Worm (Caenorhabditis elegans) whole organism, midembryonic: ENCODE measurements around the gene Y60C6A.3.

Source experiments
- T22C8.4 ChIP-seq: fragments of 200-800 bp; sonication (Bioruptor generic); IDR thresholded peaks from 2 replicates; pipeline ENCODE4 v1.3.6; 2022; ENCODE audit warnings: missing genetic modification characterization, missing compliant biosample characterization
- ztf-23 ChIP-seq: fragments of 200-800 bp; sonication (Bioruptor generic); IDR thresholded peaks from 2 replicates; pipeline ENCODE4 v1.3.6; 2022; ENCODE audit warnings: missing genetic modification reagents, missing genetic modification characterization, missing compliant biosample characterization

DNA sequence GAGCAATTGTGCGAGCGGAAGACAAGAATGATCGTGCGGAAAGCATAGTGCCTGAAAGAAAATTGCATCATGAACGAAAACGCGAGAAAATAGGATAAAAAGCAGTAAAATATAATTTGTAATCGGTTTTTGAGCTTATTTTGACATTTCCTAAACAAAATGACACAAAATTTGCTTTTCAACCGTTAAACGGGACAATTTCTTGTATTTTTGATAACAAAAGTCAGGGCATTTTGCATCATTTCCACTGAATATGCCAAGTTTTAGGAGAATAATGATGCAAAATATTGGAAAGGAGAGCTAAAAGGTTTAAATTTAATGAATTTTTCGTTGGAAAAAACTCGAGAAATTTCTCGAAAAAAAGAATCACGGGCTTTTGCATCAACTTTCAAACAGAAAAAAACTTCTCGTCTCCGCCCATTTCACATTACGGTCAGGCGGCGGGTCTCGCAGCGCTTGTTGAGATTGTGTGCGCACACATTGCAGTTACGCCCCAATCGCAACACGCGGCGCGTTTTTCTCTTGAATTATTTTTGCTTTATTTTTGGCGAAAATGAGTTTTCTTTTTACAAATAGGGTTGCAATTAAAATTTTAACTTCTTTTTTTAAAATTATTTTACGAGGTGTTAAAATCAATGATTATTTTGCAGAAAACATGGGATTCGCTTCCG, 41.2 kb downstream of the Y60C6A.3 start, which contains the start of the genes hsp-6 and C37H5.5:
- TF ChIP-seq T22C8.4 (GFP tag; lab: Robert Waterston, UW) (no peak), ztf-23 (peak; percentile 43; the same call in 1 of the 2 replicates)
